Worm (Caenorhabditis elegans) whole organism, early embryonic: ENCODE measurements around the gene W09C2.10.

Experiments
- B0310.2 ChIP-seq: sonication (generic microtip); optimal IDR thresholded peaks from 2 replicates; lab custom pipeline; 2016; ENCODE audit warnings: mild to moderate bottlenecking, missing genetic modification characterization, missing compliant biosample characterization
- aly-1 ChIP-seq: sonication (generic microtip); optimal IDR thresholded peaks from 2 replicates; lab custom pipeline; 2016; ENCODE audit warnings: missing genetic modification characterization, missing compliant biosample characterization
- ama-1 ChIP-seq: fragments of 150-350 bp; optimal IDR thresholded peaks from 2 replicates; lab custom pipeline; 2014
- flt-1 ChIP-seq: fragments of 200-800 bp; sonication (Bioruptor generic); IDR thresholded peaks from 2 replicates; pipeline ENCODE4 v1.3.6; 2022; ENCODE audit warnings: missing genetic modification characterization, missing compliant biosample characterization
- sea-1 ChIP-seq: fragments of 200-800 bp; sonication (Bioruptor generic); conservative IDR thresholded peaks from 2 replicates; pipeline ENCODE4 v1.3.6; 2022; ENCODE audit warnings: missing genetic modification characterization, missing compliant biosample characterization

DNA sequence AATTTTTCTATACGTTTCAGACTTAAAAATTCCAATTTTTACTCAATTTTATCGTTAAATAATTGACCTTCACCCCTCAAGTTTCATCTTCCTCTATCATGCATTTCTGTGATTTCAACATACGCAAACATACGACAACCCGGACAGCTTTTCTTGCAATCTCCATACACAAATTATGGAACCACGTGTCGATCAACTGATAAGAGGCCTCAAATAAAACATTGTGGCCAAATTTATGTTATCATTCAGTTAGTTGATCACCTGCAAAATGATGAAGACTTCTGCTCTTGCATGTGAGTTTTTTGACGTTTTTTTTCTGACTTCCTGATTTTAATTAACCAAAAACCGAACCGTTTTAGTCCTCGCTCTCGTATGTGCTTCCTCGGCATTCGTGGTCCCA is 31.4 kb downstream of the W09C2.10 start, which contains the start of gene spp-18:
- TF ChIP-seq flt-1 (GFP tag; lab: Robert Waterston, UW) (no peak), B0310.2 (tag; lab: Kevin White, UChicago) (no peak), sea-1 (no peak), ama-1 (lab: Kevin White, UChicago) (no peak), aly-1 (tag; lab: Kevin White, UChicago) (no peak)
